Fruit fly (Drosophila melanogaster): ENCODE data around the gene Deaf1.

DNA sequence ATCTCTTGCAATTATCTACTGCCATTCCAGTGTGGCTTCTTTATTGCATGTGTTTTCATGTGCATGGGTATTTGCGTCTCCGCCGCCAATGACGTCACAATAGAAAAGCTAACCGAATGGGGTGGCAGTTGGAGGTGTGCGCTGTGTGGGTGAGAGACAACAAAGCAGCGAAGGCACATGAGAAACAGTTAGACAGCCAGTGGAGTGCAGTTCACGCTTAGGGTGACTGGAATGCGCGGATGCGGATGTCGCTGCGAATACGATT is 53.6 kb downstream of the Deaf1 start:
- no peak for TF ChIP-seq salr (GFP tag; optimal IDR thresholded peaks at IDR 0.05)
- peak; percentile 1 for TF ChIP-seq vri (GFP tag; optimal IDR thresholded peaks at IDR 0.05)
- no peak for TF ChIP-seq net (GFP tag; optimal IDR thresholded peaks at IDR 0.05)
- TF ChIP-seq CG6854 (GFP tag; optimal IDR thresholded peaks at IDR 0.05): no peak
- TF ChIP-seq Eip78C (GFP tag): no peak
- TF ChIP-seq CG8632 (GFP tag; optimal IDR thresholded peaks at IDR 0.05): no peak
- no peak for TF ChIP-seq CG9139 (GFP tag; optimal IDR thresholded peaks at IDR 0.05)
- no peak for TF ChIP-seq CG32006 (GFP tag; optimal IDR thresholded peaks at IDR 0.05)
- TF ChIP-seq CG6163 (GFP tag; IDR thresholded peaks at IDR 0.05): no peak
- TF ChIP-seq CG11902 (GFP tag; optimal IDR thresholded peaks at IDR 0.05): no peak
- no peak for TF ChIP-seq svp (GFP tag)
- no peak for TF ChIP-seq CG11762 (GFP tag; optimal IDR thresholded peaks at IDR 0.05; ENCODE audit: insufficient read depth)
- no peak for TF ChIP-seq fkh (GFP tag; optimal IDR thresholded peaks at IDR 0.05)
- TF ChIP-seq CG6792 (GFP tag; optimal IDR thresholded peaks at IDR 0.05): no peak

All from whole organism, prepupa.